Worm (Caenorhabditis elegans) whole organism, L2 larva: ENCODE measurements around the gene rpn-11.

Experiments used
- F13H6.1 ChIP-seq: sonication (generic microtip); optimal IDR thresholded peaks from 2 replicates; lab custom pipeline; 2016; ENCODE audit warnings: missing genetic modification characterization, missing compliant biosample characterization
- R02D3.7 ChIP-seq: fragments of 150-350 bp; optimal IDR thresholded peaks from 2 replicates; lab custom pipeline; 2014; ENCODE audit warnings: missing biosample characterization, missing genetic modification characterization
- ZK546.5 ChIP-seq: sonication (generic microtip); optimal IDR thresholded peaks from 2 replicates; lab custom pipeline; 2017; ENCODE audit warnings: missing biosample characterization, missing genetic modification characterization
- aly-2 ChIP-seq: fragments of 150-350 bp; optimal IDR thresholded peaks from 2 replicates; lab custom pipeline; 2014; ENCODE audit warnings: missing biosample characterization, missing genetic modification characterization
- ceh-82 ChIP-seq: fragments of 150-350 bp; optimal IDR thresholded peaks from 2 replicates; lab custom pipeline; 2014; ENCODE audit warnings: missing biosample characterization, missing genetic modification characterization
- lsy-2 ChIP-seq, 2 experiments: fragments of 150-350 bp in 1 of 2; sonication (generic microtip) in 1 of 2; optimal IDR thresholded peaks; 2 replicates each; lab custom pipeline; 2014 to 2017; ENCODE audit warnings: missing biosample characterization in 2 of 2, missing genetic modification characterization in 2 of 2
- nhr-11 ChIP-seq: fragments of 150-350 bp; optimal IDR thresholded peaks from 2 replicates; lab custom pipeline; 2014; ENCODE audit warnings: missing biosample characterization, missing genetic modification characterization
- peb-1 ChIP-seq: fragments of 150-350 bp; optimal IDR thresholded peaks from 2 replicates; lab custom pipeline; 2014; ENCODE audit warnings: missing biosample characterization, missing genetic modification characterization
- sem-4 ChIP-seq: fragments of 150-350 bp; optimal IDR thresholded peaks from 2 replicates; lab custom pipeline; 2014; ENCODE audit warnings: missing biosample characterization, missing genetic modification reagents, missing genetic modification characterization
- ztf-11 ChIP-seq: sonication (generic microtip); optimal IDR thresholded peaks from 2 replicates; lab custom pipeline; 2017; ENCODE audit warnings: missing biosample characterization, missing genetic modification characterization

DNA sequence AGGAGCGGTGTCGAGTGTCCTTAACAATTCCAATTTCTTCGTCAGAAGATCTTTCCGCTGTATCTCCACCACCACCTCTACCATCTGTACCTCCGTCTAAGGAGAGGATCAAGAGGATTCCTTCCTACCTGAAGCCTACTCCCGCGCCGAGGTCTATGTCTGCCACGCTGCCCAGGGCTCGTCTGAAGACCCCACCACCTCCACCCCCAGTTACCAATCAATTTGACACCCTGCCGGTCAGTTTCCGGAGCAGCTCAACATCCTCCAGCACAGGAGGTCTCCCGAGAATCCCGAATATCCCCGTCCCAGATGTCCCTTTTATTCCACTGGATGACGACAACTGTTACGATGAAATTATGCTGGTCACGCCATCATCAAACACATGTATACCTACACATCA, 36.4 kb downstream of the rpn-11 start:
- TF ChIP-seq F13H6.1 (tag; lab: Kevin White, UChicago) (no peak), lsy-2 (tag; optimal IDR thresholded peaks at IDR 0.05; lab: Kevin White, UChicago) (no peak), ZK546.5 (tag; lab: Kevin White, UChicago) (no peak), nhr-11 (tag; lab: Kevin White, UChicago) (no peak), sem-4 (tag; lab: Kevin White, UChicago) (no peak), peb-1 (tag; lab: Kevin White, UChicago) (no peak), ceh-82 (tag; lab: Kevin White, UChicago) (no peak), ztf-11 (no peak), aly-2 (no peak), R02D3.7 (tag; lab: Kevin White, UChicago) (no peak)
